Worm (Caenorhabditis elegans) whole organism, L2 larva: Measurements from ENCODE around the gene T07E3.4.

ENCODE experiments used
- C34F6.9 ChIP-seq: fragments of 150-350 bp; optimal IDR thresholded peaks from 2 replicates; lab custom pipeline; 2014; ENCODE audit warnings: missing biosample characterization, missing genetic modification characterization
- F13H6.1 ChIP-seq: sonication (generic microtip); optimal IDR thresholded peaks from 2 replicates; lab custom pipeline; 2016; ENCODE audit warnings: missing genetic modification characterization, missing compliant biosample characterization
- R02D3.7 ChIP-seq: fragments of 150-350 bp; optimal IDR thresholded peaks from 2 replicates; lab custom pipeline; 2014; ENCODE audit warnings: missing biosample characterization, missing genetic modification characterization
- Y55F3AM.14 ChIP-seq: fragments of 200-800 bp; sonication (Bioruptor generic); optimal IDR thresholded peaks from 2 replicates; lab custom pipeline; 2018; ENCODE audit warnings: mild to moderate bottlenecking, missing genetic modification characterization, missing compliant biosample characterization
- ZK546.5 ChIP-seq: sonication (generic microtip); optimal IDR thresholded peaks from 2 replicates; lab custom pipeline; 2017; ENCODE audit warnings: missing biosample characterization, missing genetic modification characterization
- alr-1 ChIP-seq: fragments of 150-350 bp; optimal IDR thresholded peaks from 2 replicates; lab custom pipeline; 2014; ENCODE audit warnings: missing biosample characterization, missing genetic modification characterization
- aly-2 ChIP-seq: fragments of 150-350 bp; optimal IDR thresholded peaks from 2 replicates; lab custom pipeline; 2014; ENCODE audit warnings: missing biosample characterization, missing genetic modification characterization
- ama-1 ChIP-seq: fragments of 150-350 bp; optimal IDR thresholded peaks from 2 replicates; lab custom pipeline; 2018; ENCODE audit warnings: inconsistent platforms
- blmp-1 ChIP-seq: sonication (generic microtip); optimal IDR thresholded peaks from 2 replicates; lab custom pipeline; 2017; ENCODE audit warnings: missing genetic modification characterization, mild to moderate bottlenecking, missing compliant biosample characterization, antibody characterized with exemption, moderate library complexity; ENCODE audit not compliant: insufficient read depth
- ceh-16 ChIP-seq: fragments of 150-350 bp; optimal IDR thresholded peaks from 2 replicates; lab custom pipeline; 2014; ENCODE audit warnings: missing biosample characterization, missing genetic modification characterization
- ceh-82 ChIP-seq: fragments of 150-350 bp; optimal IDR thresholded peaks from 2 replicates; lab custom pipeline; 2014; ENCODE audit warnings: missing biosample characterization, missing genetic modification characterization
- dmd-4 ChIP-seq: sonication (generic microtip); optimal IDR thresholded peaks from 2 replicates; lab custom pipeline; 2017; ENCODE audit warnings: missing biosample characterization, missing genetic modification characterization
- egl-27 ChIP-seq: sonication (generic microtip); optimal IDR thresholded peaks from 3 replicates; lab custom pipeline; 2017; ENCODE audit warnings: missing biosample characterization, missing genetic modification reagents, missing genetic modification characterization
- elt-1 ChIP-seq: fragments of 150-350 bp; optimal IDR thresholded peaks from 2 replicates; lab custom pipeline; 2014; ENCODE audit warnings: missing biosample characterization, missing genetic modification characterization
- elt-3 ChIP-seq: sonication (generic microtip); optimal IDR thresholded peaks from 2 replicates; lab custom pipeline; 2017; ENCODE audit warnings: missing biosample characterization, missing genetic modification characterization
- gmeb-1 ChIP-seq: fragments of 150-350 bp; optimal IDR thresholded peaks from 2 replicates; lab custom pipeline; 2014; ENCODE audit warnings: missing biosample characterization, missing genetic modification characterization
- lin-11 ChIP-seq: fragments of 150-350 bp; sonication (generic microtip); optimal IDR thresholded peaks from 2 replicates; lab custom pipeline; 2014; ENCODE audit warnings: missing biosample characterization, missing genetic modification characterization, inconsistent platforms, mixed read lengths
- lin-13 ChIP-seq: fragments of 150-350 bp; optimal IDR thresholded peaks from 2 replicates; lab custom pipeline; 2014; ENCODE audit warnings: missing biosample characterization, missing genetic modification reagents, missing genetic modification characterization
- lsy-2 ChIP-seq, 2 experiments: fragments of 150-350 bp in 1 of 2; sonication (generic microtip) in 1 of 2; optimal IDR thresholded peaks; 2 replicates each; lab custom pipeline; 2014 to 2017; ENCODE audit warnings: missing biosample characterization in 2 of 2, missing genetic modification characterization in 2 of 2
- mbf-1 ChIP-seq: sonication (generic microtip); optimal IDR thresholded peaks from 2 replicates; lab custom pipeline; 2017; ENCODE audit warnings: missing biosample characterization, missing genetic modification characterization
- nhr-10 ChIP-seq: sonication (generic microtip); optimal IDR thresholded peaks from 2 replicates; lab custom pipeline; 2017; ENCODE audit warnings: missing biosample characterization, missing genetic modification characterization
- nhr-11 ChIP-seq: fragments of 150-350 bp; optimal IDR thresholded peaks from 2 replicates; lab custom pipeline; 2014; ENCODE audit warnings: missing biosample characterization, missing genetic modification characterization
- nhr-12 ChIP-seq: fragments of 150-350 bp; optimal IDR thresholded peaks from 2 replicates; lab custom pipeline; 2014; ENCODE audit warnings: missing biosample characterization, missing genetic modification characterization
- nhr-129 ChIP-seq: fragments of 150-350 bp; optimal IDR thresholded peaks from 2 replicates; lab custom pipeline; 2014; ENCODE audit warnings: missing biosample characterization, missing genetic modification characterization
- nhr-21 ChIP-seq: fragments of 150-350 bp; optimal IDR thresholded peaks from 2 replicates; lab custom pipeline; 2014; ENCODE audit warnings: missing biosample characterization, missing genetic modification characterization
- nhr-23 ChIP-seq: fragments of 150-350 bp; optimal IDR thresholded peaks from 2 replicates; lab custom pipeline; 2014; ENCODE audit warnings: missing biosample characterization, missing genetic modification reagents, missing genetic modification characterization
- nhr-6 ChIP-seq: fragments of 150-350 bp; optimal IDR thresholded peaks from 2 replicates; lab custom pipeline; 2014; ENCODE audit warnings: missing biosample characterization, missing genetic modification characterization
- nhr-77 ChIP-seq: fragments of 150-350 bp; optimal IDR thresholded peaks from 2 replicates; lab custom pipeline; 2014; ENCODE audit warnings: missing biosample characterization, missing genetic modification characterization
- sem-4 ChIP-seq: fragments of 150-350 bp; optimal IDR thresholded peaks from 2 replicates; lab custom pipeline; 2014; ENCODE audit warnings: missing biosample characterization, missing genetic modification reagents, missing genetic modification characterization
- sma-3 ChIP-seq: sonication (generic microtip); optimal IDR thresholded peaks from 2 replicates; lab custom pipeline; 2016; ENCODE audit warnings: missing genetic modification reagents, missing genetic modification characterization, missing compliant biosample characterization
- unc-39 ChIP-seq: fragments of 150-350 bp; optimal IDR thresholded peaks from 2 replicates; lab custom pipeline; 2014; ENCODE audit warnings: missing biosample characterization, missing genetic modification characterization
- unc-55 ChIP-seq: fragments of 150-350 bp; sonication (generic microtip); optimal IDR thresholded peaks from 3 replicates; lab custom pipeline; 2014; ENCODE audit warnings: missing biosample characterization, missing genetic modification reagents, missing genetic modification characterization
- unc-62 ChIP-seq: fragments of 150-350 bp; optimal IDR thresholded peaks from 2 replicates; lab custom pipeline; 2014; ENCODE audit warnings: missing biosample characterization, missing genetic modification reagents, missing genetic modification characterization
- zag-1 ChIP-seq: fragments of 150-350 bp; optimal IDR thresholded peaks from 2 replicates; lab custom pipeline; 2014; ENCODE audit warnings: missing biosample characterization, missing genetic modification characterization
- ztf-1 ChIP-seq: fragments of 200-800 bp; sonication (Bioruptor generic); conservative IDR thresholded peaks from 2 replicates; pipeline ENCODE4 v1.3.6; 2022; ENCODE audit warnings: missing genetic modification characterization, missing compliant biosample characterization

Gene T07E3.4

ce11 chrIII:6931896-6932295 lies 34.1 kb downstream of the T07E3.4 start, which contains the start of gene byn-1:
byn-1 (plus strand) TSS chrIII:6932001.
- TF ChIP-seq ztf-1 (GFP tag; lab: Robert Waterston, UW), result no peak
- TF ChIP-seq unc-62 (GFP tag; lab: Kevin White, UChicago), result no peak
- TF ChIP-seq Y55F3AM.14, result no peak
- TF ChIP-seq gmeb-1, result no peak
- no peak for TF ChIP-seq dmd-4 (tag; lab: Kevin White, UChicago)
- no peak for TF ChIP-seq elt-3 (tag; lab: Kevin White, UChicago)

ce11 chrIII:6935269-6936017 lies 37.6 kb downstream of the T07E3.4 start, which contains the start of the genes F57B9.8 and coq-2:
F57B9.8 (minus strand) TSS chrIII:6935319.
coq-2 (plus strand) TSS chrIII:6935967.
- peak; percentile 2 for TF ChIP-seq C34F6.9 (tag; lab: Kevin White, UChicago)
- TF ChIP-seq lsy-2 (tag; optimal IDR thresholded peaks at IDR 0.05; lab: Kevin White, UChicago), result no peak
- no peak for TF ChIP-seq gmeb-1
- TF ChIP-seq ZK546.5 (tag; lab: Kevin White, UChicago), result no peak

ce11 chrIII:6939523-6939922 lies 41.7 kb downstream of the T07E3.4 start, which contains the start of gene F57B9.3:
F57B9.3 (plus strand) TSS chrIII:6939823.
- TF ChIP-seq nhr-12 (tag; lab: Kevin White, UChicago) (no peak), nhr-10 (no peak), aly-2 (tag; lab: Kevin White, UChicago) (no peak), unc-39 (no peak), alr-1 (tag; lab: Kevin White, UChicago) (no peak), Y55F3AM.14 (no peak), nhr-21 (tag; lab: Kevin White, UChicago) (no peak), nhr-6 (tag; lab: Kevin White, UChicago) (no peak), zag-1 (tag; lab: Kevin White, UChicago) (no peak), ZK546.5 (tag; lab: Kevin White, UChicago) (no peak), gmeb-1 (no peak), nhr-129 (tag; lab: Kevin White, UChicago) (no peak), ceh-16 (no peak)

DNA sequence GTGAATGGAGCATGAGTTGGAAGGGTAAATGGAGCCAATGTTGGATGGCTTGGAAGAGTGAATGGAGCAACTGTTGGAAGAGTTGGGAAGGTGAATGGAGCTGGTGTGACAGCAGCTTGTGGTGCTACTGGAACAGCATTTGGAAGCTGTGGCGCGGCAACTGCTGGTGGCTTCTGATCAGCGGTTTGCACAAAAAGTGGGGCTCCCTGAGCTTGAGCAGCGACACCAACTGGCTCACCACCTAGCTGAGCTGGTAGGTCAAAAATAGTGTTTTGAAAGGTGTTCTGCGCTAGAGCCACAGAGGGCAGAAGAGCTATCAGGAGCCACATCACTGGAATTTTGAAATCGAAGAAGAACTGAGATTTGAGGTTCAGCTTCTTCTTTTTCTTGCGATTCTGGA lies 47.5 kb downstream of the T07E3.4 start:
- no peak for TF ChIP-seq ama-1 (lab: Kevin White, UChicago)
- no peak for TF ChIP-seq ceh-16
- TF ChIP-seq gmeb-1, result no peak
- TF ChIP-seq nhr-23, result no peak
- TF ChIP-seq nhr-77 (tag; lab: Kevin White, UChicago), result no peak
- no peak for TF ChIP-seq lin-13 (GFP tag; lab: Kevin White, UChicago)
- TF ChIP-seq mbf-1 (tag; lab: Kevin White, UChicago), result no peak
- no peak for TF ChIP-seq nhr-10
- TF ChIP-seq nhr-12 (tag; lab: Kevin White, UChicago), result no peak
- no peak for TF ChIP-seq ceh-82 (tag; lab: Kevin White, UChicago)
- TF ChIP-seq egl-27 (tag; lab: Kevin White, UChicago), result no peak
- no peak for TF ChIP-seq lin-11
- no peak for TF ChIP-seq sma-3 (GFP tag; lab: Kevin White, UChicago)
- TF ChIP-seq zag-1 (tag; lab: Kevin White, UChicago), result no peak
- TF ChIP-seq elt-1 (tag; lab: Kevin White, UChicago), result no peak
- no peak for TF ChIP-seq C34F6.9 (tag; lab: Kevin White, UChicago)
- no peak for TF ChIP-seq F13H6.1
- TF ChIP-seq blmp-1 (tag; lab: Kevin White, UChicago), result no peak
- no peak for TF ChIP-seq lsy-2 (tag; optimal IDR thresholded peaks at IDR 0.05; lab: Kevin White, UChicago)

DNA sequence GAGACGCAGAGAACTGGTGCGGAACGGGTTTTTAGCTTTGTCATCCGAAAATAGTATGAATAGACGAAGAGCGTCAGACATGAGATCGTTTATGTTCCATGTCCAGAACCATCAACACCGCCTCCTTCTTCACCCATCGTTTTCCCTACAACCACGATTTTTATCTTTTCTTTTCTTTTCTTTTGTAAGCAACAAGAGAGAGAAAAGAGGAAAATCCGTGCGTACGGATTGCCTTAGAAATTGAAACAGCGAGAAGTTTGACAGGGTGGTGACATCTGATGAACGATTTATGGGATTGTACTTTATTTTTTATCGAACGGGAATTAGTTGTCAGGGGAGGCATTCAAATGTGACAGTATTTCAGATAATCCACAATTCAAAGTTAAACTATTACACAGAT lies 47.9 kb downstream of the T07E3.4 start, which contains the start of gene abu-13:
abu-13 (minus strand) TSS at position 152 of the 400 bp plus-strand sequence.
- TF ChIP-seq nhr-21 (tag; lab: Kevin White, UChicago), result peak; percentile 30
- no peak for TF ChIP-seq sma-3 (GFP tag; lab: Kevin White, UChicago)
- TF ChIP-seq sem-4, result peak; percentile 7

ce11 chrIII:6946382-6946781 lies 48.6 kb downstream of the T07E3.4 start, which contains the start of gene let-711:
let-711 (plus strand) TSS chrIII:6946718.
- TF ChIP-seq R02D3.7 (tag; lab: Kevin White, UChicago) (no peak), C34F6.9 (tag; lab: Kevin White, UChicago) (peak; percentile 26), unc-55 (GFP tag; lab: Kevin White, UChicago) (peak; percentile 20), nhr-11 (tag; lab: Kevin White, UChicago) (no peak), lsy-2 (tag; optimal IDR thresholded peaks at IDR 0.05; lab: Kevin White, UChicago) (peak in 1 of 2 experiments; percentile 37)
